Fruit fly (Drosophila melanogaster) whole organism, prepupa: ENCODE data around the gene CG15638.
A peak's percentile ranks its signal among the peaks of the same experiment; 100 is the strongest.

Experiments used
- Blimp-1 ChIP-seq: fragments of 200-800 bp; sonication (Bioruptor generic); optimal IDR thresholded peaks from 3 replicates; lab custom pipeline; 2017; ENCODE audit warnings: missing biosample characterization, missing genetic modification characterization, mild to moderate bottlenecking, moderate library complexity, missing genetic modification reagents
- CG10669 ChIP-seq: fragments of 200-800 bp; sonication (Bioruptor generic); optimal IDR thresholded peaks from 3 replicates; lab custom pipeline; 2018; ENCODE audit warnings: missing biosample characterization, mild to moderate bottlenecking, missing genetic modification characterization, moderate library complexity
- CG11294 ChIP-seq: fragments of 200-800 bp; sonication (Bioruptor generic); IDR thresholded peaks from 2 replicates; pipeline ENCODE4 v1.3.6; 2022; ENCODE audit warnings: missing biosample characterization, missing genetic modification characterization
- CG11762 ChIP-seq: fragments of 200-800 bp; sonication (Bioruptor generic); optimal IDR thresholded peaks from 3 replicates; lab custom pipeline; 2016; ENCODE audit warnings: missing biosample characterization, missing genetic modification characterization; ENCODE audit not compliant: insufficient read depth
- CG3032 ChIP-seq: fragments of 200-800 bp; optimal IDR thresholded peaks from 2 replicates; lab custom pipeline; 2019; ENCODE audit warnings: missing biosample characterization, mild to moderate bottlenecking, missing genetic modification characterization, moderate library complexity
- CG32006 ChIP-seq: fragments of 200-800 bp; sonication (Bioruptor generic); optimal IDR thresholded peaks from 3 replicates; lab custom pipeline; 2017; ENCODE audit warnings: missing biosample characterization, mild to moderate bottlenecking, missing genetic modification characterization
- CG34406 ChIP-seq: fragments of 200-800 bp; sonication (Bioruptor generic); optimal IDR thresholded peaks from 3 replicates; lab custom pipeline; 2016; ENCODE audit warnings: missing biosample characterization, missing genetic modification characterization
- CG4318 ChIP-seq: fragments of 200-800 bp; sonication (Bioruptor generic); optimal IDR thresholded peaks from 3 replicates; lab custom pipeline; 2017; ENCODE audit warnings: missing biosample characterization, mild to moderate bottlenecking, missing genetic modification characterization
- CG6792 ChIP-seq: fragments of 200-800 bp; sonication (Bioruptor generic); optimal IDR thresholded peaks from 3 replicates; lab custom pipeline; 2016; ENCODE audit warnings: missing biosample characterization, missing genetic modification characterization
- CG7368 ChIP-seq: fragments of 200-800 bp; sonication (Bioruptor generic); optimal IDR thresholded peaks from 3 replicates; lab custom pipeline; 2016; ENCODE audit warnings: missing biosample characterization, missing genetic modification characterization
- CG8119 ChIP-seq: fragments of 200-800 bp; sonication (Bioruptor generic); IDR thresholded peaks from 3 replicates; pipeline ENCODE4 v1.3.6; 2022; ENCODE audit warnings: missing biosample characterization, missing genetic modification characterization
- CG8319 ChIP-seq: fragments of 200-800 bp; sonication (Bioruptor generic); optimal IDR thresholded peaks from 3 replicates; lab custom pipeline; 2016; ENCODE audit warnings: missing biosample characterization, missing genetic modification characterization
- CG8632 ChIP-seq: fragments of 200-800 bp; sonication (Bioruptor generic); optimal IDR thresholded peaks from 3 replicates; lab custom pipeline; 2016; ENCODE audit warnings: missing biosample characterization, missing genetic modification characterization
- CG9139 ChIP-seq: fragments of 200-800 bp; sonication (Bioruptor generic); optimal IDR thresholded peaks from 3 replicates; lab custom pipeline; 2017; ENCODE audit warnings: missing biosample characterization, mild to moderate bottlenecking, missing genetic modification characterization
- Eip78C ChIP-seq: fragments of 200-800 bp; sonication (Bioruptor generic); peaks from one replicate; lab custom pipeline; 2016; ENCODE audit warnings: missing biosample characterization, missing genetic modification characterization
- Eip93F ChIP-seq: fragments of 200-800 bp; sonication (Bioruptor generic); optimal IDR thresholded peaks from 2 replicates; lab custom pipeline; 2016; ENCODE audit warnings: missing biosample characterization, mild to moderate bottlenecking, missing genetic modification characterization
- Ets21C ChIP-seq: fragments of 200-800 bp; sonication (Bioruptor generic); optimal IDR thresholded peaks from 3 replicates; lab custom pipeline; 2016; ENCODE audit warnings: missing biosample characterization, missing genetic modification characterization
- Ets96B ChIP-seq: fragments of 200-800 bp; optimal IDR thresholded peaks from 2 replicates; lab custom pipeline; 2019; ENCODE audit warnings: missing biosample characterization, mild to moderate bottlenecking, missing genetic modification characterization, moderate library complexity
- Gug ChIP-seq: fragments of 200-800 bp; sonication (Bioruptor generic); IDR thresholded peaks from 2 replicates; pipeline ENCODE4 v1.3.6; 2022; ENCODE audit warnings: missing biosample characterization, missing genetic modification characterization
- Hr38 ChIP-seq: sonication (Bioruptor generic); optimal IDR thresholded peaks from 2 replicates; lab custom pipeline; 2016; ENCODE audit warnings: missing biosample characterization, missing genetic modification characterization
- Hr39 ChIP-seq: fragments of 200-800 bp; sonication (Bioruptor generic); optimal IDR thresholded peaks from 2 replicates; lab custom pipeline; 2016; ENCODE audit warnings: missing biosample characterization, missing genetic modification characterization
- Met ChIP-seq: fragments of 200-800 bp; sonication (Bioruptor generic); optimal IDR thresholded peaks from 3 replicates; lab custom pipeline; 2016; ENCODE audit warnings: missing biosample characterization, missing genetic modification characterization
- OdsH ChIP-seq: fragments of 200-800 bp; sonication (Bioruptor generic); optimal IDR thresholded peaks from 3 replicates; lab custom pipeline; 2016; ENCODE audit warnings: missing biosample characterization, missing genetic modification characterization
- Sox102F ChIP-seq: fragments of 200-800 bp; sonication (Bioruptor generic); optimal IDR thresholded peaks from 2 replicates; lab custom pipeline; 2016; ENCODE audit warnings: missing biosample characterization, mild to moderate bottlenecking, missing genetic modification characterization
- Sox14 ChIP-seq: fragments of 200-800 bp; sonication (Bioruptor generic); optimal IDR thresholded peaks from 3 replicates; lab custom pipeline; 2016; ENCODE audit warnings: missing biosample characterization, missing genetic modification characterization
- acj6 ChIP-seq: fragments of 200-800 bp; sonication (Bioruptor generic); optimal IDR thresholded peaks from 3 replicates; lab custom pipeline; 2016; ENCODE audit warnings: missing biosample characterization, missing genetic modification characterization
- dac ChIP-seq: fragments of 200-800 bp; sonication (Bioruptor generic); optimal IDR thresholded peaks from 2 replicates; lab custom pipeline; 2017; ENCODE audit warnings: missing biosample characterization, mild to moderate bottlenecking, missing genetic modification characterization
- eg ChIP-seq: fragments of 200-800 bp; sonication (Bioruptor generic); IDR thresholded peaks from 3 replicates; pipeline ENCODE4 v1.3.6; 2022; ENCODE audit warnings: missing biosample characterization, missing genetic modification characterization
- fd59A ChIP-seq: fragments of 200-800 bp; sonication (Bioruptor generic); optimal IDR thresholded peaks from 2 replicates; lab custom pipeline; 2017; ENCODE audit warnings: missing biosample characterization, mild to moderate bottlenecking, missing genetic modification characterization, missing genetic modification reagents
- fd85E ChIP-seq: fragments of 200-800 bp; sonication (Bioruptor generic); optimal IDR thresholded peaks from 3 replicates; lab custom pipeline; 2016; ENCODE audit warnings: missing biosample characterization, missing genetic modification characterization
- fkh ChIP-seq: fragments of 200-800 bp; sonication (Bioruptor generic); optimal IDR thresholded peaks from 3 replicates; lab custom pipeline; 2017; ENCODE audit warnings: missing biosample characterization, mild to moderate bottlenecking, missing genetic modification characterization, moderate library complexity
- lz ChIP-seq: fragments of 200-800 bp; sonication (Bioruptor generic); optimal IDR thresholded peaks from 3 replicates; lab custom pipeline; 2016; ENCODE audit warnings: missing biosample characterization, missing genetic modification characterization
- net ChIP-seq: fragments of 200-800 bp; sonication (Bioruptor generic); optimal IDR thresholded peaks from 3 replicates; lab custom pipeline; 2016; ENCODE audit warnings: missing biosample characterization, missing genetic modification characterization
- salr ChIP-seq, 2 experiments: fragments of 200-800 bp; sonication (Bioruptor generic); optimal IDR thresholded peaks; 3 replicates each; lab custom pipeline; 2016 to 2018; ENCODE audit warnings: missing biosample characterization in 2 of 2, missing genetic modification characterization in 2 of 2, mild to moderate bottlenecking in 1 of 2
- spab ChIP-seq: fragments of 200-800 bp; sonication (Bioruptor generic); optimal IDR thresholded peaks from 2 replicates; lab custom pipeline; 2017; ENCODE audit warnings: missing biosample characterization, mild to moderate bottlenecking, missing genetic modification characterization, missing genetic modification reagents
- svp ChIP-seq: fragments of 200-800 bp; sonication (Bioruptor generic); peaks from one replicate; lab custom pipeline; 2016; ENCODE audit warnings: missing biosample characterization, missing genetic modification characterization
- topi ChIP-seq: fragments of 200-800 bp; sonication (Bioruptor generic); optimal IDR thresholded peaks from 3 replicates; lab custom pipeline; 2016; ENCODE audit warnings: missing biosample characterization, missing genetic modification characterization

The CG15638 gene

DNA sequence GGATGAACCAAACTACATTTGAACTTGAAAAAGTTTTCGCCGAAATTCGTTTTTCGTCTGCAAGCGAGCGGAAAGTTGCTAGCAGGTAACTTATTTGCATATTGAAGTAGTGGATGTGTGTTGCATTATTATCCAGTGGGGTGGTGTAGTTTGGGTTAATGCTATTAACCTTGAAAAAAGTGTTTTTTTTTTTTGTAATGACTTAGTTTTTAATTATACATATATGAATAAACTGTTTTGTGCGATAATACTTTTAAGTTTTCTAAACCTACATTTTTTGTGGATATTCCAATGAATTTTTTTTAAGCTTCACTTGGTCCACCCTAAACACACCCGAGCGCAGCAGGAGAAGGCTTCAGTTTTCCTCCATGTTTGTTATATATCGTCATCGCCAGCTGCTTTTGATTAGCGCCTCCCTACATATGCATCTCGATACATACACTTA lies 35.4 kb upstream of the CG15638 start (continued):
- TF ChIP-seq spab (GFP tag; lab: Kevin White, UChicago) (peak; percentile 86), CG3032 (peak; percentile 68), svp (GFP tag; lab: Kevin White, UChicago) (peak; percentile 94), CG10669 (GFP tag; lab: Kevin White, UChicago) (peak; percentile 84), topi (GFP tag; lab: Kevin White, UChicago) (peak; percentile 95), salr (GFP tag; optimal IDR thresholded peaks at IDR 0.05; lab: Kevin White, UChicago) (peak in 1 of 2 experiments; percentile 92), CG8319 (GFP tag; lab: Kevin White, UChicago) (peak; percentile 88), fd59A (GFP tag; lab: Kevin White, UChicago) (peak; percentile 80), Eip78C (GFP tag; lab: Kevin White, UChicago) (peak; percentile 99), CG32006 (GFP tag; lab: Kevin White, UChicago) (peak; percentile 93), net (GFP tag; lab: Kevin White, UChicago) (peak; percentile 91), Hr39 (GFP tag; lab: Kevin White, UChicago) (peak; percentile 89), Ets96B (peak; percentile 76), eg (GFP tag; lab: Robert Waterston, UW) (peak; percentile 85), Blimp-1 (peak; percentile 81), CG9139 (GFP tag; lab: Kevin White, UChicago) (peak; percentile 71), Eip93F (peak; percentile 93), CG6792 (GFP tag; lab: Kevin White, UChicago) (peak; percentile 91), fd85E (GFP tag; lab: Kevin White, UChicago) (peak; percentile 58)

dm6 chr2L:13570016-13570415 lies 34.4 kb upstream of the CG15638 start:
- TF ChIP-seq Eip78C (GFP tag; lab: Kevin White, UChicago) (peak; percentile 74), Eip93F (no peak), svp (GFP tag; lab: Kevin White, UChicago) (peak; percentile 77), Hr39 (GFP tag; lab: Kevin White, UChicago) (no peak), Sox102F (GFP tag; lab: Kevin White, UChicago) (peak; percentile 12), CG8319 (GFP tag; lab: Kevin White, UChicago) (no peak), spab (GFP tag; lab: Kevin White, UChicago) (no peak), OdsH (GFP tag; lab: Kevin White, UChicago) (peak; percentile 2), fkh (GFP tag; lab: Kevin White, UChicago) (no peak), CG8632 (GFP tag; lab: Kevin White, UChicago) (no peak)

DNA sequence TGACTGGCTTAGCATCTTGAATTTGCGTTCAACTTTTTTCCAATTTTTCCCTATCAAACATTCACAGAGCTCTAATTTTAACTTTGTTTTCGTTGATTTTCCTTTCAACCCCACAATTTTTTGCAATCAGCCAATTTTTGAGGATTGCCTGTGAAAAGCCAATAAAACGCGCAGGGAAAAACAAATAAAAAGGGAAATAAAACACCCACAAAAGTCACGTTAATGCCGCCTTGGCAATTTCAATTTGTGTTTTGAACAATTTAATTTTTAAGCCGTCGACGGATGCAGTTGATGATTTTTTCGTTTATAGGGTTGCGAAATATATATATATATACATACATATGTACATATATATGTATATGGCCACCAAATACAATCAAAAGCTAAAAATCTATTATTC lies 33.4 kb upstream of the CG15638 start:
- TF ChIP-seq lz = no peak
- TF ChIP-seq fd85E (GFP tag; lab: Kevin White, UChicago) = no peak
- TF ChIP-seq Ets21C (GFP tag; lab: Kevin White, UChicago) = no peak
- TF ChIP-seq Gug (GFP tag; lab: Robert Waterston, UW) = no peak
- TF ChIP-seq salr (GFP tag; optimal IDR thresholded peaks at IDR 0.05; lab: Kevin White, UChicago) = no peak
- no peak for TF ChIP-seq CG11762
- no peak for TF ChIP-seq eg (GFP tag; lab: Robert Waterston, UW)
- no peak for TF ChIP-seq Met (GFP tag; lab: Kevin White, UChicago)
- no peak for TF ChIP-seq Sox14
- no peak for TF ChIP-seq svp (GFP tag; lab: Kevin White, UChicago)

- TF ChIP-seq dac (GFP tag; lab: Kevin White, UChicago) (no peak), fkh (GFP tag; lab: Kevin White, UChicago) (no peak), CG11762 (no peak), CG3032 (no peak), Sox102F (GFP tag; lab: Kevin White, UChicago) (no peak), Hr38 (GFP tag; lab: Kevin White, UChicago) (no peak), Eip93F (no peak), CG34406 (GFP tag; lab: Kevin White, UChicago) (no peak), CG8119 (GFP tag; lab: Robert Waterston, UW) (no peak), CG11294 (no peak), Met (GFP tag; lab: Kevin White, UChicago) (no peak), CG8632 (GFP tag; lab: Kevin White, UChicago) (no peak), CG4318 (GFP tag; lab: Kevin White, UChicago) (no peak), Ets96B (no peak), fd85E (GFP tag; lab: Kevin White, UChicago) (no peak), acj6 (GFP tag; lab: Kevin White, UChicago) (no peak), svp (GFP tag; lab: Kevin White, UChicago) (no peak), OdsH (GFP tag; lab: Kevin White, UChicago) (no peak), CG7368 (no peak), lz (no peak)
- TF ChIP-seq, all 60 proteins: peak for 0
Measured at dm6 chr2L:13555397-13555796, 19.8 kb upstream of the CG15638 start.
